Worm (Caenorhabditis elegans) whole organism, L2 larva: ENCODE results near the gene C16B8.3.

ENCODE experiments used
- C34F6.9 ChIP-seq: fragments of 150-350 bp; optimal IDR thresholded peaks from 2 replicates; lab custom pipeline; 2014; ENCODE audit warnings: missing biosample characterization, missing genetic modification characterization
- F13H6.1 ChIP-seq: sonication (generic microtip); optimal IDR thresholded peaks from 2 replicates; lab custom pipeline; 2016; ENCODE audit warnings: missing genetic modification characterization, missing compliant biosample characterization
- R02D3.7 ChIP-seq: fragments of 150-350 bp; optimal IDR thresholded peaks from 2 replicates; lab custom pipeline; 2014; ENCODE audit warnings: missing biosample characterization, missing genetic modification characterization
- Y55F3AM.14 ChIP-seq: fragments of 200-800 bp; sonication (Bioruptor generic); optimal IDR thresholded peaks from 2 replicates; lab custom pipeline; 2018; ENCODE audit warnings: mild to moderate bottlenecking, missing genetic modification characterization, missing compliant biosample characterization
- ZK546.5 ChIP-seq: sonication (generic microtip); optimal IDR thresholded peaks from 2 replicates; lab custom pipeline; 2017; ENCODE audit warnings: missing biosample characterization, missing genetic modification characterization
- alr-1 ChIP-seq: fragments of 150-350 bp; optimal IDR thresholded peaks from 2 replicates; lab custom pipeline; 2014; ENCODE audit warnings: missing biosample characterization, missing genetic modification characterization
- blmp-1 ChIP-seq: sonication (generic microtip); optimal IDR thresholded peaks from 2 replicates; lab custom pipeline; 2017; ENCODE audit warnings: missing genetic modification characterization, mild to moderate bottlenecking, missing compliant biosample characterization, antibody characterized with exemption, moderate library complexity; ENCODE audit not compliant: insufficient read depth
- ceh-16 ChIP-seq: fragments of 150-350 bp; optimal IDR thresholded peaks from 2 replicates; lab custom pipeline; 2014; ENCODE audit warnings: missing biosample characterization, missing genetic modification characterization
- ceh-82 ChIP-seq: fragments of 150-350 bp; optimal IDR thresholded peaks from 2 replicates; lab custom pipeline; 2014; ENCODE audit warnings: missing biosample characterization, missing genetic modification characterization
- crh-2 ChIP-seq: sonication (generic microtip); optimal IDR thresholded peaks from 2 replicates; lab custom pipeline; 2017; ENCODE audit warnings: missing biosample characterization, missing genetic modification characterization
- dmd-4 ChIP-seq: sonication (generic microtip); optimal IDR thresholded peaks from 2 replicates; lab custom pipeline; 2017; ENCODE audit warnings: missing biosample characterization, missing genetic modification characterization
- egl-27 ChIP-seq: sonication (generic microtip); optimal IDR thresholded peaks from 3 replicates; lab custom pipeline; 2017; ENCODE audit warnings: missing biosample characterization, missing genetic modification reagents, missing genetic modification characterization
- elt-1 ChIP-seq: fragments of 150-350 bp; optimal IDR thresholded peaks from 2 replicates; lab custom pipeline; 2014; ENCODE audit warnings: missing biosample characterization, missing genetic modification characterization
- elt-3 ChIP-seq: sonication (generic microtip); optimal IDR thresholded peaks from 2 replicates; lab custom pipeline; 2017; ENCODE audit warnings: missing biosample characterization, missing genetic modification characterization
- fos-1 ChIP-seq: fragments of 150-350 bp; optimal IDR thresholded peaks from 2 replicates; lab custom pipeline; 2014; ENCODE audit warnings: missing biosample characterization, missing genetic modification characterization
- gmeb-1 ChIP-seq: fragments of 150-350 bp; optimal IDR thresholded peaks from 2 replicates; lab custom pipeline; 2014; ENCODE audit warnings: missing biosample characterization, missing genetic modification characterization
- lin-11 ChIP-seq: fragments of 150-350 bp; sonication (generic microtip); optimal IDR thresholded peaks from 2 replicates; lab custom pipeline; 2014; ENCODE audit warnings: missing biosample characterization, missing genetic modification characterization, inconsistent platforms, mixed read lengths
- lin-13 ChIP-seq: fragments of 150-350 bp; optimal IDR thresholded peaks from 2 replicates; lab custom pipeline; 2014; ENCODE audit warnings: missing biosample characterization, missing genetic modification reagents, missing genetic modification characterization
- lin-39 ChIP-seq: fragments of 150-350 bp; optimal IDR thresholded peaks from 2 replicates; lab custom pipeline; 2014; ENCODE audit warnings: missing biosample characterization, missing genetic modification reagents, missing genetic modification characterization
- lsy-2 ChIP-seq, 2 experiments: fragments of 150-350 bp in 1 of 2; sonication (generic microtip) in 1 of 2; optimal IDR thresholded peaks; 2 replicates each; lab custom pipeline; 2014 to 2017; ENCODE audit warnings: missing biosample characterization in 2 of 2, missing genetic modification characterization in 2 of 2
- mab-5 ChIP-seq: fragments of 150-350 bp; optimal IDR thresholded peaks from 2 replicates; lab custom pipeline; 2014; ENCODE audit warnings: missing biosample characterization, missing genetic modification characterization
- mbf-1 ChIP-seq: sonication (generic microtip); optimal IDR thresholded peaks from 2 replicates; lab custom pipeline; 2017; ENCODE audit warnings: missing biosample characterization, missing genetic modification characterization
- mdl-1 ChIP-seq, 2 experiments: fragments of 150-350 bp in 1 of 2; sonication (generic microtip) in 1 of 2; optimal IDR thresholded peaks; 2 replicates each; lab custom pipeline; 2017; ENCODE audit warnings: missing biosample characterization in 2 of 2, missing genetic modification characterization in 2 of 2
- nhr-10 ChIP-seq: sonication (generic microtip); optimal IDR thresholded peaks from 2 replicates; lab custom pipeline; 2017; ENCODE audit warnings: missing biosample characterization, missing genetic modification characterization
- nhr-11 ChIP-seq: fragments of 150-350 bp; optimal IDR thresholded peaks from 2 replicates; lab custom pipeline; 2014; ENCODE audit warnings: missing biosample characterization, missing genetic modification characterization
- nhr-129 ChIP-seq: fragments of 150-350 bp; optimal IDR thresholded peaks from 2 replicates; lab custom pipeline; 2014; ENCODE audit warnings: missing biosample characterization, missing genetic modification characterization
- nhr-21 ChIP-seq: fragments of 150-350 bp; optimal IDR thresholded peaks from 2 replicates; lab custom pipeline; 2014; ENCODE audit warnings: missing biosample characterization, missing genetic modification characterization
- nhr-23 ChIP-seq: fragments of 150-350 bp; optimal IDR thresholded peaks from 2 replicates; lab custom pipeline; 2014; ENCODE audit warnings: missing biosample characterization, missing genetic modification reagents, missing genetic modification characterization
- nhr-237 ChIP-seq: fragments of 150-350 bp; optimal IDR thresholded peaks from 2 replicates; lab custom pipeline; 2014; ENCODE audit warnings: missing biosample characterization, missing genetic modification characterization
- nhr-25 ChIP-seq: fragments of 150-350 bp; sonication (generic microtip); optimal IDR thresholded peaks from 3 replicates; lab custom pipeline; 2014; ENCODE audit warnings: missing biosample characterization, missing genetic modification characterization
- nhr-6 ChIP-seq: fragments of 150-350 bp; optimal IDR thresholded peaks from 2 replicates; lab custom pipeline; 2014; ENCODE audit warnings: missing biosample characterization, missing genetic modification characterization
- nhr-77 ChIP-seq: fragments of 150-350 bp; optimal IDR thresholded peaks from 2 replicates; lab custom pipeline; 2014; ENCODE audit warnings: missing biosample characterization, missing genetic modification characterization
- peb-1 ChIP-seq: fragments of 150-350 bp; optimal IDR thresholded peaks from 2 replicates; lab custom pipeline; 2014; ENCODE audit warnings: missing biosample characterization, missing genetic modification characterization
- sem-4 ChIP-seq: fragments of 150-350 bp; optimal IDR thresholded peaks from 2 replicates; lab custom pipeline; 2014; ENCODE audit warnings: missing biosample characterization, missing genetic modification reagents, missing genetic modification characterization
- skn-1 ChIP-seq: sonication (generic microtip); optimal IDR thresholded peaks from 2 replicates; lab custom pipeline; 2017; ENCODE audit warnings: missing biosample characterization, missing genetic modification characterization
- sma-3 ChIP-seq: sonication (generic microtip); optimal IDR thresholded peaks from 2 replicates; lab custom pipeline; 2016; ENCODE audit warnings: missing genetic modification reagents, missing genetic modification characterization, missing compliant biosample characterization
- sma-9 ChIP-seq, 2 experiments: fragments of 150-350 bp in 1 of 2; sonication (generic microtip) in 1 of 2; optimal IDR thresholded peaks; 2 replicates each; lab custom pipeline; 2014 to 2016; ENCODE audit warnings: missing genetic modification characterization in 2 of 2, mild to moderate bottlenecking in 1 of 2, missing biosample characterization in 1 of 2, missing compliant biosample characterization in 1 of 2, missing genetic modification reagents in 1 of 2, moderate library complexity in 1 of 2
- snpc-4 ChIP-seq: fragments of 150-350 bp; optimal IDR thresholded peaks from 2 replicates; lab custom pipeline; 2014; ENCODE audit warnings: missing biosample characterization, missing genetic modification characterization
- unc-55 ChIP-seq: fragments of 150-350 bp; sonication (generic microtip); optimal IDR thresholded peaks from 3 replicates; lab custom pipeline; 2014; ENCODE audit warnings: missing biosample characterization, missing genetic modification reagents, missing genetic modification characterization
- unc-62 ChIP-seq: fragments of 150-350 bp; optimal IDR thresholded peaks from 2 replicates; lab custom pipeline; 2014; ENCODE audit warnings: missing biosample characterization, missing genetic modification reagents, missing genetic modification characterization
- zag-1 ChIP-seq: fragments of 150-350 bp; optimal IDR thresholded peaks from 2 replicates; lab custom pipeline; 2014; ENCODE audit warnings: missing biosample characterization, missing genetic modification characterization
- ztf-1 ChIP-seq: fragments of 200-800 bp; sonication (Bioruptor generic); conservative IDR thresholded peaks from 2 replicates; pipeline ENCODE4 v1.3.6; 2022; ENCODE audit warnings: missing genetic modification characterization, missing compliant biosample characterization
- ztf-11 ChIP-seq: sonication (generic microtip); optimal IDR thresholded peaks from 2 replicates; lab custom pipeline; 2017; ENCODE audit warnings: missing biosample characterization, missing genetic modification characterization
- ztf-4 ChIP-seq: fragments of 150-350 bp; optimal IDR thresholded peaks from 2 replicates; lab custom pipeline; 2014; ENCODE audit warnings: missing biosample characterization, missing genetic modification characterization

C16B8.3 gene

DNA sequence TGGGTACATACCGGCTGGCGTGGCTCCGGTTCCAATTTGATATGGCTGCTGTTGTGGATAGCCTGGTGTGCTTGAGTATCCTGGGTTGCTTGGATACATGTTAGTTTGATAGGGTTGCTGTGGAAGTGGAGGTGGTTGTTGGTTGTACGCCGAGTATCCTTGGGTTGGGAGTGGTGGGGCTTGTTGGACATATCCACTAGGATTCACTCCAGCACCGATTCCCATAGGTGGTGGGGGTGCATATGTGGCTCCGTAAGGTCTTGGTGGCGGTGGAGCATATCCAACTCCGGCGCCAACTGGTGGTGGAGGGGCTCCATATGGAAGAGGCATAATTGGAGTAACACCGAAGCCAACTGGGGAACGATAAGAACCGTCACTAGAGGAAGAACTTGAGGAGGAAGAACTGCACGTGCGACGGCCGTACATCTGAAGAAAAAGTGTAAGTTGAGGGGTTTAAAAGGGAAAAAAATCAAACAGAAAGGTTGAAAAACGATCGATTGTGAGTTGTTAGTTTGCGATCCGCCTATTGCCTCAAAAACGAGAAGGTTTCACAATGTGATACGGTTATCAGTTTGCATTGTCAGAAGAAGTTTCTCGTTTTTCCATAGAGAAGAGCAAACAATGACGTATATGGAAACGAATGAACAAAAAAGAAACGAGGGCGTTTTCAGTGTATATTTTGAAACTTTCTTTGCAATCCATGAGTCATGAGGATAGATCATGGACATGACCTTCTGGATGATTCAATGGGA lies at the start of gene C16B8.3:
TSS of gene C16B8.3 (minus strand) at position 426 of the 752 bp plus-strand sequence.
- TF ChIP-seq elt-1 (tag; lab: Kevin White, UChicago) (no peak), mab-5 (tag; lab: Kevin White, UChicago) (no peak), nhr-237 (tag; lab: Kevin White, UChicago) (no peak), egl-27 (tag; lab: Kevin White, UChicago) (no peak), Y55F3AM.14 (GFP tag; lab: Kevin White, UChicago) (no peak), mbf-1 (no peak), F13H6.1 (peak; percentile 2), C34F6.9 (tag; lab: Kevin White, UChicago) (no peak), ZK546.5 (tag; lab: Kevin White, UChicago) (no peak), gmeb-1 (tag; lab: Kevin White, UChicago) (peak; percentile 37), R02D3.7 (tag; lab: Kevin White, UChicago) (no peak), unc-62 (GFP tag; lab: Kevin White, UChicago) (no peak), ztf-4 (tag; lab: Kevin White, UChicago) (no peak), ceh-16 (tag; lab: Kevin White, UChicago) (no peak), nhr-6 (tag; lab: Kevin White, UChicago) (no peak), blmp-1 (no peak), ztf-11 (no peak), nhr-77 (no peak), unc-55 (GFP tag; lab: Kevin White, UChicago) (no peak), elt-3 (tag; lab: Kevin White, UChicago) (no peak), peb-1 (tag; lab: Kevin White, UChicago) (no peak), lin-11 (tag; lab: Kevin White, UChicago) (no peak), skn-1 (no peak), dmd-4 (tag; lab: Kevin White, UChicago) (no peak), ztf-1 (GFP tag; lab: Robert Waterston, UW) (no peak), nhr-10 (tag; lab: Kevin White, UChicago) (no peak), snpc-4 (no peak), lsy-2 (tag; optimal IDR thresholded peaks at IDR 0.05; lab: Kevin White, UChicago) (no peak), zag-1 (no peak), fos-1 (tag; lab: Kevin White, UChicago) (peak; percentile 67), alr-1 (tag; lab: Kevin White, UChicago) (no peak), nhr-23 (no peak), ceh-82 (tag; lab: Kevin White, UChicago) (no peak), nhr-25 (no peak), lin-13 (no peak), sma-3 (GFP tag; lab: Kevin White, UChicago) (no peak), nhr-21 (tag; lab: Kevin White, UChicago) (no peak), nhr-11 (no peak), crh-2 (peak; percentile 61), nhr-129 (tag; lab: Kevin White, UChicago) (no peak), sma-9 (GFP tag; optimal IDR thresholded peaks at IDR 0.05; lab: Kevin White, UChicago) (peak; percentile 27), sma-9 (tag; optimal IDR thresholded peaks at IDR 0.05; lab: Kevin White, UChicago) (no peak), sem-4 (no peak), lin-39 (tag; lab: Kevin White, UChicago) (no peak), mdl-1 (tag; optimal IDR thresholded peaks at IDR 0.05; lab: Kevin White, UChicago) (peak in 1 of 2 experiments; percentile 11)
- TF ChIP-seq, all 48 proteins: peak for 6
